Fruit fly (Drosophila melanogaster) S2 (cell line): ENCODE data around the gene side-IV.

Experiments used
- CG8478 ChIP-seq: fragments of >200 bp; optimal IDR thresholded peaks from 2 replicates; lab custom pipeline; 2018
- CTCF ChIP-seq, 2 experiments: fragments of >200 bp; optimal IDR thresholded peaks; 2 replicates each; lab custom pipeline; 2018

dm6 chr3R:13417067-13417595 lies 33.3 kb upstream of the side-IV start:
- TF ChIP-seq CG8478 (lab: Kevin White, UChicago) (no peak), CTCF (optimal IDR thresholded peaks at IDR 0.05; lab: Kevin White, UChicago) (no peak)
